Worm (Caenorhabditis elegans): ENCODE measurements around the gene T07D3.9.

Gene T07D3.9

DNA sequence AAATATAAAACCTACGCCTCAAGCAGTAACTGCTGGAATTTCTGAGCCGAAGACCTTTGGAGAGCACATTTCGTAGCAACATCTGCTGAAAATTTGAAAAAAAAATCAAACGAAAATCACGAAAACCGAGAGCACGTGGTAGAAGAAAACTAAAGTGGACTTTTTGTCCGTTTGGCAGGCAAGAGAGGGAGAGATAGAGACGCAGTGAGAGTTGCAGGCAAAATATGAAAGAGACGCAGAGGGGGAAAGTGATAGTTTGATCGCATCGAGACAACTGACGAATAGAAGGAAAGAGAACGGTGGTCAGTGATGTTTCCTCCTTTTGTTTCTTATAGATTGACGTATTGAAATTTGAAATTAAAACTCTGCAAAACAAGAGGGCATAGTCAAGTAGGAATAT lies 52.2 kb downstream of the T07D3.9 start, which contains the start of the genes acdh-9 and F28A10.13 (continued):
- peak; percentile 83 for TF ChIP-seq F13H6.1 (tag; optimal IDR thresholded peaks at IDR 0.05)
- no peak for TF ChIP-seq mab-5 (tag; optimal IDR thresholded peaks at IDR 0.05)
- peak in 1 of 2 experiments; percentile 61 for TF ChIP-seq lsy-2 (tag; optimal IDR thresholded peaks at IDR 0.05)
- peak; percentile 58 for TF ChIP-seq C34F6.9 (tag; optimal IDR thresholded peaks at IDR 0.05)
- no peak for TF ChIP-seq egl-27 (tag; optimal IDR thresholded peaks at IDR 0.05)
- TF ChIP-seq unc-55 (GFP tag; optimal IDR thresholded peaks at IDR 0.05): no peak
- no peak for TF ChIP-seq ztf-1 (GFP tag; conservative IDR thresholded peaks at IDR 0.05)
- no peak for TF ChIP-seq peb-1 (tag; optimal IDR thresholded peaks at IDR 0.05)
- TF ChIP-seq skn-1 (tag; optimal IDR thresholded peaks at IDR 0.05): no peak
- TF ChIP-seq dmd-4 (tag; optimal IDR thresholded peaks at IDR 0.05): no peak
- TF ChIP-seq fos-1 (tag; optimal IDR thresholded peaks at IDR 0.05): peak; percentile 71
- no peak for TF ChIP-seq lin-39 (tag; optimal IDR thresholded peaks at IDR 0.05)
- TF ChIP-seq Y55F3AM.14 (GFP tag; optimal IDR thresholded peaks at IDR 0.05): no peak
- no peak for TF ChIP-seq unc-39 (tag; optimal IDR thresholded peaks at IDR 0.05)
- TF ChIP-seq sma-3 (GFP tag; optimal IDR thresholded peaks at IDR 0.05): no peak
- TF ChIP-seq alr-1 (tag; optimal IDR thresholded peaks at IDR 0.05): no peak
- no peak for TF ChIP-seq ztf-11 (tag; optimal IDR thresholded peaks at IDR 0.05)
- TF ChIP-seq nhr-237 (tag; optimal IDR thresholded peaks at IDR 0.05): no peak
- no peak for TF ChIP-seq nhr-10 (tag; optimal IDR thresholded peaks at IDR 0.05)
- no peak for TF ChIP-seq nhr-12 (tag; optimal IDR thresholded peaks at IDR 0.05)
